Worm (Caenorhabditis elegans) whole organism, L3 larva: ENCODE data around the gene meg-4.

Experiments used
- R02D3.7 ChIP-seq: fragments of 150-350 bp; optimal IDR thresholded peaks from 2 replicates; lab custom pipeline; 2014; ENCODE audit warnings: missing biosample characterization, missing genetic modification characterization
- egl-27 ChIP-seq: sonication (generic microtip); optimal IDR thresholded peaks from 4 replicates; lab custom pipeline; 2017; ENCODE audit warnings: missing biosample characterization, missing genetic modification reagents, missing genetic modification characterization
- fos-1 ChIP-seq: fragments of 150-350 bp; optimal IDR thresholded peaks from 2 replicates; lab custom pipeline; 2014; ENCODE audit warnings: missing biosample characterization, missing genetic modification characterization
- jun-1 ChIP-seq: fragments of 150-350 bp; optimal IDR thresholded peaks from 2 replicates; lab custom pipeline; 2014; ENCODE audit warnings: missing biosample characterization, missing genetic modification reagents, missing genetic modification characterization
- nhr-11 ChIP-seq: fragments of 150-350 bp; optimal IDR thresholded peaks from 2 replicates; lab custom pipeline; 2014; ENCODE audit warnings: missing biosample characterization, missing genetic modification characterization
- nhr-28 ChIP-seq: fragments of 150-350 bp; optimal IDR thresholded peaks from 2 replicates; lab custom pipeline; 2014; ENCODE audit warnings: missing biosample characterization, missing genetic modification characterization
- unc-62 ChIP-seq: fragments of 150-350 bp; sonication (generic microtip); optimal IDR thresholded peaks from 4 replicates; lab custom pipeline; 2014; ENCODE audit warnings: missing biosample characterization, missing genetic modification reagents, missing genetic modification characterization

DNA sequence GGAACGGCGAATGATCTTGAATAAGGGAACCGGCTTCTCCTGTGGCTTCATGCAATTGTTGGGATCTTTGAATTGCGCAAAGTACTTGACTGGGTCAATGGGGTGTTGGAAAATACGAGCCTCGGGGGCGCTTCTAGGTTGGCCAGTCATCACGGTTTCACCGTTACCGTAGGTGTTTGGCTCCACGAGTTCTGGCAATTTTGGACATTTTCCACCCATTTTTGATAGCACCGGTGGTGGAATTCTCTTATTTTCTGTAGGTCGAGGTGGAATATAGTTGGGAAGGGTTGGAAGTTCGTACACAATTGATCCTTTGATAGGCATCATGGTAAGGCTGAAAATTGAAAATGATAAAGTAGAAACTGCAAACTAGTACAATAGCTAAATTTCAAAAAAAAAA, 31.1 kb upstream of the meg-4 start, which contains the start of gene ZK380.4:
- TF ChIP-seq R02D3.7 (tag; lab: Kevin White, UChicago) (no peak), fos-1 (tag; lab: Kevin White, UChicago) (no peak), nhr-28 (no peak), nhr-11 (tag; lab: Kevin White, UChicago) (no peak), jun-1 (tag; lab: Kevin White, UChicago) (no peak), egl-27 (tag; lab: Kevin White, UChicago) (no peak), unc-62 (no peak)
